Worm (Caenorhabditis elegans): ENCODE results near the gene R05G6.10.

DNA sequence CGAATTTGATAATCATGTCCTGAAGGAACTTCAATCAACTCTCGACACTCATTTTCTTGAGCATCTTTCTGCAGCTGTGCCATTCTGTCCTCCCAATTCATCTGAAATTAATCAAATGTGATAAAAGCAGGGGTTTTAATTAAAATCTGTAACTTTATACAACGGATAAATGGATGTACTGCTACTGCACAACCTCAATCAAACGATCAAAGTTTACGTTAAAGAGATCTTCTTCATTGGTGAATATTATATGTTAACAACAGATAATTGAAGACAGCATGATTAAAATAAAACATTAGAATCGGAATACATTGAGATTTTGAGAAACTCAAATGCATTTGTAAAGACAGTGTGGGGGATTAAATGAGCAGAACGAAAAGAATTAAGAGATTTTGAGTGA is 35.9 kb upstream of the R05G6.10 start, which contains the start of gene F32E10.5:
- TF ChIP-seq nhr-12 (tag; optimal IDR thresholded peaks at IDR 0.05) (no peak), mbf-1 (tag; optimal IDR thresholded peaks at IDR 0.05) (no peak), crh-2 (tag; optimal IDR thresholded peaks at IDR 0.05) (no peak), aly-2 (tag; optimal IDR thresholded peaks at IDR 0.05) (no peak), ztf-11 (tag; optimal IDR thresholded peaks at IDR 0.05) (no peak), egl-27 (tag; optimal IDR thresholded peaks at IDR 0.05) (no peak)
